Fruit fly (Drosophila melanogaster) whole organism, embryonic: ENCODE data around the gene CG6693.

Experiments
- B-H2 ChIP-seq: fragments of 200-800 bp; sonication (Bioruptor generic); optimal IDR thresholded peaks from 2 replicates; lab custom pipeline; 2018; ENCODE audit warnings: missing biosample characterization, mild to moderate bottlenecking, missing genetic modification characterization
- CG10543 ChIP-seq: fragments of 200-800 bp; sonication (Bioruptor generic); optimal IDR thresholded peaks from 3 replicates; lab custom pipeline; 2017; ENCODE audit warnings: missing biosample characterization, mild to moderate bottlenecking, missing genetic modification characterization, moderate library complexity
- CG11723 ChIP-seq: fragments of 200-800 bp; sonication (Bioruptor generic); optimal IDR thresholded peaks from 2 replicates; lab custom pipeline; 2017; ENCODE audit warnings: missing biosample characterization, mild to moderate bottlenecking, missing genetic modification characterization
- CG12236 ChIP-seq: fragments of 200-800 bp; sonication (Bioruptor generic); optimal IDR thresholded peaks from 2 replicates; lab custom pipeline; 2016; ENCODE audit warnings: missing biosample characterization, missing genetic modification characterization
- CG13123 ChIP-seq: fragments of 200-800 bp; sonication (Bioruptor generic); optimal IDR thresholded peaks from 2 replicates; lab custom pipeline; 2016; ENCODE audit warnings: missing biosample characterization, missing genetic modification characterization
- CG13296 ChIP-seq: fragments of 200-800 bp; sonication (Bioruptor generic); optimal IDR thresholded peaks from 3 replicates; lab custom pipeline; 2018; ENCODE audit warnings: missing biosample characterization, mild to moderate bottlenecking, missing genetic modification characterization
- CG1647 ChIP-seq: fragments of 200-800 bp; sonication (Bioruptor generic); optimal IDR thresholded peaks from 3 replicates; lab custom pipeline; 2016; ENCODE audit warnings: missing biosample characterization, missing genetic modification characterization
- CG16815 ChIP-seq: fragments of 200-800 bp; sonication (Bioruptor generic); optimal IDR thresholded peaks from 3 replicates; lab custom pipeline; 2017; ENCODE audit warnings: missing biosample characterization, mild to moderate bottlenecking, missing genetic modification characterization
- CG17186 ChIP-seq: fragments of 200-800 bp; sonication (Bioruptor generic); optimal IDR thresholded peaks from 3 replicates; lab custom pipeline; 2017; ENCODE audit warnings: missing biosample characterization, missing genetic modification reagents, missing genetic modification characterization
- CG1792 ChIP-seq: fragments of 200-800 bp; sonication (Bioruptor generic); optimal IDR thresholded peaks from 2 replicates; lab custom pipeline; 2016; ENCODE audit warnings: missing biosample characterization, missing genetic modification characterization
- CG2712 ChIP-seq: fragments of 200-800 bp; optimal IDR thresholded peaks from 3 replicates; lab custom pipeline; 2019; ENCODE audit warnings: missing biosample characterization, mild to moderate bottlenecking, missing genetic modification characterization, moderate library complexity
- CG34422 ChIP-seq: fragments of 200-800 bp; sonication (Bioruptor generic); IDR thresholded peaks from 3 replicates; pipeline ENCODE4 v1.3.6; 2022; ENCODE audit warnings: missing biosample characterization, missing genetic modification characterization
- CG4730 ChIP-seq: fragments of 200-800 bp; sonication (Bioruptor generic); IDR thresholded peaks from 2 replicates; pipeline ENCODE4 v1.3.6; 2022; ENCODE audit warnings: missing biosample characterization, missing genetic modification characterization
- CG6813 ChIP-seq: fragments of 200-800 bp; sonication (Bioruptor generic); optimal IDR thresholded peaks from 2 replicates; lab custom pipeline; 2017; ENCODE audit warnings: missing biosample characterization, missing genetic modification characterization, mild to moderate bottlenecking, moderate library complexity, missing genetic modification reagents
- CG7357 ChIP-seq: fragments of 200-800 bp; sonication (Bioruptor generic); IDR thresholded peaks from 3 replicates; pipeline ENCODE4 v1.3.6; 2022; ENCODE audit warnings: missing biosample characterization, missing genetic modification characterization
- CG9727 ChIP-seq: fragments of 200-800 bp; sonication (Bioruptor generic); optimal IDR thresholded peaks from 3 replicates; lab custom pipeline; 2017; ENCODE audit warnings: missing biosample characterization, mild to moderate bottlenecking, missing genetic modification characterization
- CG9876 ChIP-seq: fragments of 200-800 bp; sonication (Bioruptor generic); optimal IDR thresholded peaks from 2 replicates; lab custom pipeline; 2016; ENCODE audit warnings: missing biosample characterization, missing genetic modification characterization
- CHES-1-like ChIP-seq: fragments of 200-800 bp; sonication (Bioruptor generic); optimal IDR thresholded peaks from 2 replicates; lab custom pipeline; 2016; ENCODE audit warnings: missing biosample characterization, missing genetic modification characterization
- Deaf1 ChIP-seq: fragments of 200-800 bp; optimal IDR thresholded peaks from 3 replicates; lab custom pipeline; 2019; ENCODE audit warnings: missing biosample characterization, mild to moderate bottlenecking, missing genetic modification characterization, moderate library complexity
- Doc3 ChIP-seq: fragments of 200-800 bp; sonication (Bioruptor generic); IDR thresholded peaks from 3 replicates; pipeline ENCODE4 v1.3.6; 2022; ENCODE audit warnings: missing biosample characterization, missing genetic modification characterization; ENCODE audit not compliant: partially characterized antibody
- Drgx ChIP-seq: fragments of 200-800 bp; sonication (Bioruptor generic); IDR thresholded peaks from 2 replicates; pipeline ENCODE4 v1.3.6; 2022; ENCODE audit warnings: missing biosample characterization, missing genetic modification characterization
- Ets97D ChIP-seq: fragments of 200-800 bp; sonication (Bioruptor generic); optimal IDR thresholded peaks from 3 replicates; lab custom pipeline; 2016; ENCODE audit warnings: missing biosample characterization, missing genetic modification characterization
- HLH54F ChIP-seq: fragments of 200-800 bp; sonication (Bioruptor generic); optimal IDR thresholded peaks from 3 replicates; lab custom pipeline; 2016; ENCODE audit warnings: missing biosample characterization, missing genetic modification characterization
- Hmr ChIP-seq: fragments of 200-800 bp; sonication (Bioruptor generic); optimal IDR thresholded peaks from 3 replicates; lab custom pipeline; 2017; ENCODE audit warnings: mild to moderate bottlenecking, missing biosample characterization, missing genetic modification reagents, missing genetic modification characterization
- Jarid2 ChIP-seq: fragments of 200-800 bp; sonication (Bioruptor generic); optimal IDR thresholded peaks from 3 replicates; lab custom pipeline; 2017; ENCODE audit warnings: mild to moderate bottlenecking, missing biosample characterization, missing genetic modification reagents, missing genetic modification characterization
- Med ChIP-seq: fragments of 200-800 bp; sonication (Bioruptor generic); peaks from one replicate; lab custom pipeline; 2016; ENCODE audit warnings: missing biosample characterization, missing genetic modification characterization, mild to moderate bottlenecking, inconsistent platforms, moderate library complexity
- NC2β ChIP-seq: fragments of 200-800 bp; sonication (Bioruptor generic); optimal IDR thresholded peaks from 2 replicates; lab custom pipeline; 2016; ENCODE audit warnings: missing biosample characterization, missing genetic modification characterization
- Nf-YC ChIP-seq: fragments of 200-800 bp; optimal IDR thresholded peaks from 3 replicates; lab custom pipeline; 2019; ENCODE audit warnings: missing biosample characterization, mild to moderate bottlenecking, missing genetic modification characterization, moderate library complexity
- Oli ChIP-seq: fragments of 200-800 bp; sonication (Bioruptor generic); optimal IDR thresholded peaks from 2 replicates; lab custom pipeline; 2018; ENCODE audit warnings: missing biosample characterization, mild to moderate bottlenecking, missing genetic modification characterization, moderate library complexity
- ab ChIP-seq: fragments of 200-800 bp; sonication (Bioruptor generic); optimal IDR thresholded peaks from 2 replicates; lab custom pipeline; 2016; ENCODE audit warnings: missing biosample characterization, missing genetic modification characterization
- abd-A ChIP-seq: fragments of 200-800 bp; sonication (Bioruptor generic); optimal IDR thresholded peaks from 3 replicates; lab custom pipeline; 2019; ENCODE audit warnings: missing biosample characterization, mild to moderate bottlenecking, missing genetic modification characterization, moderate library complexity
- amos ChIP-seq: fragments of 200-800 bp; sonication (Bioruptor generic); IDR thresholded peaks from 2 replicates; pipeline ENCODE4 v1.3.6; 2022; ENCODE audit warnings: missing biosample characterization, missing genetic modification characterization; ENCODE audit not compliant: partially characterized antibody
- croc ChIP-seq: fragments of 200-800 bp; sonication (Bioruptor generic); conservative IDR thresholded peaks from 3 replicates; pipeline ENCODE4 v1.3.6; 2022; ENCODE audit warnings: missing biosample characterization, missing genetic modification characterization
- danr ChIP-seq: fragments of 200-800 bp; sonication (Bioruptor generic); IDR thresholded peaks from 2 replicates; pipeline ENCODE4 v1.3.6; 2022; ENCODE audit warnings: missing biosample characterization, missing genetic modification characterization
- esg ChIP-seq: fragments of 200-800 bp; sonication (Bioruptor generic); conservative IDR thresholded peaks from 2 replicates; pipeline ENCODE4 v1.3.6; 2022; ENCODE audit warnings: missing biosample characterization, missing genetic modification characterization
- ewg ChIP-seq: fragments of 200-800 bp; sonication (Bioruptor generic); optimal IDR thresholded peaks from 3 replicates; lab custom pipeline; 2017; ENCODE audit warnings: mild to moderate bottlenecking, missing biosample characterization, missing genetic modification reagents, missing genetic modification characterization
- eyg ChIP-seq: fragments of 200-800 bp; sonication (Bioruptor generic); optimal IDR thresholded peaks from 3 replicates; lab custom pipeline; 2016; ENCODE audit warnings: missing biosample characterization, missing genetic modification characterization
- fd96Cb ChIP-seq: fragments of 200-800 bp; sonication (Bioruptor generic); optimal IDR thresholded peaks from 2 replicates; lab custom pipeline; 2018; ENCODE audit warnings: missing biosample characterization, mild to moderate bottlenecking, missing genetic modification characterization, moderate library complexity
- kni ChIP-seq: fragments of 200-800 bp; sonication (Bioruptor generic); optimal IDR thresholded peaks from 3 replicates; lab custom pipeline; 2017; ENCODE audit warnings: mild to moderate bottlenecking, missing biosample characterization, missing genetic modification reagents, missing genetic modification characterization
- lbe ChIP-seq: fragments of 200-800 bp; sonication (Bioruptor generic); optimal IDR thresholded peaks from 2 replicates; lab custom pipeline; 2016; ENCODE audit warnings: missing biosample characterization, mild to moderate bottlenecking, missing genetic modification characterization
- mirr ChIP-seq: fragments of 200-800 bp; sonication (Bioruptor generic); optimal IDR thresholded peaks from 3 replicates; lab custom pipeline; 2018; ENCODE audit warnings: missing biosample characterization, mild to moderate bottlenecking, missing genetic modification characterization
- sens-2 ChIP-seq: fragments of 200-800 bp; sonication (Bioruptor generic); IDR thresholded peaks from 2 replicates; pipeline ENCODE4 v1.3.6; 2022; ENCODE audit warnings: missing biosample characterization, missing genetic modification characterization
- slou ChIP-seq: fragments of 200-800 bp; sonication (Bioruptor generic); optimal IDR thresholded peaks from 3 replicates; lab custom pipeline; 2016; ENCODE audit warnings: missing biosample characterization, missing genetic modification characterization
- sr ChIP-seq: fragments of 200-800 bp; sonication (Bioruptor generic); IDR thresholded peaks from 3 replicates; pipeline ENCODE4 v1.3.6; 2022; ENCODE audit warnings: missing biosample characterization, missing genetic modification characterization
- tup ChIP-seq: fragments of 200-800 bp; sonication (Bioruptor generic); optimal IDR thresholded peaks from 2 replicates; lab custom pipeline; 2016; ENCODE audit warnings: missing biosample characterization, mild to moderate bottlenecking, missing genetic modification characterization, moderate library complexity
- unc-4 ChIP-seq: fragments of 200-800 bp; sonication (Bioruptor generic); IDR thresholded peaks from 2 replicates; pipeline ENCODE4 v1.3.6; 2022; ENCODE audit warnings: missing biosample characterization, missing genetic modification characterization; ENCODE audit not compliant: partially characterized antibody
- usp ChIP-seq: fragments of >200 bp; optimal IDR thresholded peaks from 2 replicates; lab custom pipeline; 2017; ENCODE audit warnings: missing biosample characterization, missing genetic modification characterization
- wek ChIP-seq: fragments of 200-800 bp; sonication (Bioruptor generic); optimal IDR thresholded peaks from 3 replicates; lab custom pipeline; 2018; ENCODE audit warnings: missing biosample characterization, mild to moderate bottlenecking, missing genetic modification characterization, moderate library complexity
- zfh1 ChIP-seq: fragments of 200-800 bp; sonication (Bioruptor generic); IDR thresholded peaks from 3 replicates; pipeline ENCODE4 v1.3.6; 2022; ENCODE audit warnings: missing biosample characterization, missing genetic modification characterization

The CG6693 gene

dm6 chr3R:11200042-11200884 is 21.2 kb downstream of the CG6693 start (continued):
- no peak for TF ChIP-seq CG1647 (GFP tag; lab: Kevin White, UChicago)
- TF ChIP-seq CG10543 (GFP tag; lab: Kevin White, UChicago), result peak; percentile 30
- TF ChIP-seq HLH54F (GFP tag; lab: Kevin White, UChicago), result no peak
- no peak for TF ChIP-seq Deaf1
- TF ChIP-seq sens-2 (GFP tag; lab: Robert Waterston, UW), result no peak
- peak; percentile 9 for TF ChIP-seq wek (GFP tag; lab: Kevin White, UChicago)
- no peak for TF ChIP-seq CG2712 (tag; lab: Kevin White, UChicago)
- no peak for TF ChIP-seq croc
- no peak for TF ChIP-seq esg (GFP tag; lab: Robert Waterston, UW)
- no peak for TF ChIP-seq CG11723 (GFP tag; lab: Kevin White, UChicago)
- no peak for TF ChIP-seq CG17186 (GFP tag; lab: Kevin White, UChicago)
- peak; percentile 16 for TF ChIP-seq ewg
- no peak for TF ChIP-seq CG7357 (GFP tag; lab: Robert Waterston, UW)
- no peak for TF ChIP-seq CG9876 (GFP tag; lab: Kevin White, UChicago)
- no peak for TF ChIP-seq CG16815 (GFP tag; lab: Kevin White, UChicago)
- TF ChIP-seq CG6813 (GFP tag; lab: Kevin White, UChicago), result no peak
- no peak for TF ChIP-seq Nf-YC
- peak; percentile 65 for TF ChIP-seq mirr (GFP tag; lab: Kevin White, UChicago)
- no peak for TF ChIP-seq lbe (GFP tag; lab: Kevin White, UChicago)
- TF ChIP-seq slou (GFP tag; lab: Kevin White, UChicago), result no peak
- TF ChIP-seq Med (GFP tag; lab: Kevin White, UChicago), result peak; percentile 57
- no peak for TF ChIP-seq ab (GFP tag; lab: Kevin White, UChicago)
- no peak for TF ChIP-seq kni
- TF ChIP-seq Oli (tag; lab: Kevin White, UChicago), result no peak
- TF ChIP-seq CG9727 (GFP tag; lab: Kevin White, UChicago), result no peak
- no peak for TF ChIP-seq CG13296 (GFP tag; lab: Kevin White, UChicago)
- TF ChIP-seq Jarid2 (GFP tag; lab: Kevin White, UChicago), result peak; percentile 35
- no peak for TF ChIP-seq fd96Cb (tag; lab: Kevin White, UChicago)
- TF ChIP-seq Drgx (GFP tag; lab: Robert Waterston, UW), result no peak
- 0 out of 2 replicates have a peak, but pooled peaks have one; percentile 15 for TF ChIP-seq unc-4
- no peak for TF ChIP-seq usp (GFP tag; lab: Kevin White, UChicago)
- no peak for TF ChIP-seq abd-A
- no peak for TF ChIP-seq CG13123 (GFP tag; lab: Kevin White, UChicago)
- TF ChIP-seq CG4730 (GFP tag; lab: Robert Waterston, UW), result no peak
- no peak for TF ChIP-seq Hmr (GFP tag; lab: Kevin White, UChicago)
- TF ChIP-seq CG12236 (GFP tag; lab: Kevin White, UChicago), result no peak
- TF ChIP-seq eyg (GFP tag; lab: Kevin White, UChicago), result no peak
- no peak for TF ChIP-seq B-H2 (GFP tag; lab: Kevin White, UChicago)
- no peak for TF ChIP-seq tup (GFP tag; lab: Kevin White, UChicago)
- no peak for TF ChIP-seq CG1792 (GFP tag; lab: Kevin White, UChicago)
- TF ChIP-seq zfh1 (GFP tag; lab: Robert Waterston, UW), result no peak
- peak; percentile 13; the same call in 1 of the 3 replicates for TF ChIP-seq CG34422 (GFP tag; lab: Robert Waterston, UW)
- TF ChIP-seq Doc3 (GFP tag; lab: Robert Waterston, UW), result no peak
- no peak for TF ChIP-seq CHES-1-like
- TF ChIP-seq sr, result no peak
- no peak; the same call in 1 of the 2 replicates for TF ChIP-seq amos (GFP tag; lab: Robert Waterston, UW)
- TF ChIP-seq Ets97D (GFP tag; lab: Kevin White, UChicago), result no peak
- TF ChIP-seq NC2β, result no peak
- TF ChIP-seq danr (GFP tag; lab: Robert Waterston, UW), result no peak
